Fruit fly (Drosophila melanogaster) whole organism, wandering third instar larva: ENCODE results near the gene FASN3.

ENCODE experiments used
- Abd-B ChIP-seq: fragments of >200 bp; optimal IDR thresholded peaks from 2 replicates; lab custom pipeline; 2017; ENCODE audit warnings: missing biosample characterization, missing genetic modification characterization
- CG32264 ChIP-seq: fragments of 200-800 bp; sonication (Bioruptor generic); optimal IDR thresholded peaks from 2 replicates; lab custom pipeline; 2016; ENCODE audit warnings: missing biosample characterization, missing genetic modification characterization
- Dfd ChIP-seq: fragments of >200 bp; optimal IDR thresholded peaks from 2 replicates; lab custom pipeline; 2017; ENCODE audit warnings: missing biosample characterization, missing genetic modification characterization
- Dif ChIP-seq: fragments of 200-275, 200-300 bp; sonication (Bioruptor generic); optimal IDR thresholded peaks from 2 replicates; lab custom pipeline; 2018; ENCODE audit warnings: missing biosample characterization, missing genetic modification characterization; ENCODE audit not compliant: partially characterized antibody
- GATAd ChIP-seq: sonication (Bioruptor generic); optimal IDR thresholded peaks from 2 replicates; lab custom pipeline; 2016; ENCODE audit warnings: missing biosample characterization, missing genetic modification characterization
- HLH106 ChIP-seq: fragments of 200-800 bp; optimal IDR thresholded peaks from 3 replicates; lab custom pipeline; 2019; ENCODE audit warnings: missing biosample characterization, mild to moderate bottlenecking, missing genetic modification characterization, moderate library complexity
- Hnf4 ChIP-seq: fragments of 200-800 bp; sonication (Bioruptor generic); optimal IDR thresholded peaks from 2 replicates; lab custom pipeline; 2016; ENCODE audit warnings: missing biosample characterization, mild to moderate bottlenecking, missing genetic modification characterization
- Hr78 ChIP-seq: fragments of >200 bp; optimal IDR thresholded peaks from 2 replicates; lab custom pipeline; 2017; ENCODE audit warnings: missing biosample characterization, missing genetic modification characterization
- Hr83 ChIP-seq: fragments of 200-300 bp; sonication (Bioruptor generic); optimal IDR thresholded peaks from 2 replicates; lab custom pipeline; 2016; ENCODE audit warnings: missing biosample characterization, mild to moderate bottlenecking, missing genetic modification characterization, moderate library complexity; ENCODE audit not compliant: poor library complexity, severe bottlenecking
- Jra ChIP-seq: sonication (Bioruptor generic); optimal IDR thresholded peaks from 2 replicates; lab custom pipeline; 2016; ENCODE audit warnings: missing biosample characterization, missing genetic modification characterization
- Mio ChIP-seq: sonication (Bioruptor generic); optimal IDR thresholded peaks from 2 replicates; lab custom pipeline; 2016; ENCODE audit warnings: missing biosample characterization, missing genetic modification characterization
- Myc ChIP-seq: fragments of >200 bp; optimal IDR thresholded peaks from 2 replicates; lab custom pipeline; 2017
- OdsH ChIP-seq: fragments of 200-800 bp; sonication (Bioruptor generic); optimal IDR thresholded peaks from 2 replicates; lab custom pipeline; 2016; ENCODE audit warnings: missing biosample characterization, mild to moderate bottlenecking, missing genetic modification characterization
- Rel ChIP-seq, 2 experiments: fragments of 200-800 bp; sonication (Bioruptor generic) in 1 of 2; optimal IDR thresholded peaks; 2 replicates in 1 of 2; 3 replicates in 1 of 2; lab custom pipeline; 2016 to 2019; ENCODE audit warnings: mild to moderate bottlenecking in 2 of 2, missing biosample characterization in 2 of 2, missing genetic modification characterization in 2 of 2, moderate library complexity in 1 of 2
- Vsx2 ChIP-seq: fragments of 200-300, 225-300 bp; sonication (Bioruptor generic); optimal IDR thresholded peaks from 2 replicates; lab custom pipeline; 2018; ENCODE audit warnings: missing biosample characterization, missing genetic modification characterization; ENCODE audit not compliant: partially characterized antibody
- br ChIP-seq: fragments of 200-800 bp; sonication (Bioruptor generic); optimal IDR thresholded peaks from 2 replicates; lab custom pipeline; 2016; ENCODE audit warnings: missing biosample characterization, missing genetic modification characterization
- brk ChIP-seq: fragments of 200-800 bp; sonication (Bioruptor generic); optimal IDR thresholded peaks from 2 replicates; lab custom pipeline; 2016; ENCODE audit warnings: missing biosample characterization, mild to moderate bottlenecking, missing genetic modification characterization
- dmrt93B ChIP-seq: fragments of 200-800 bp; sonication (Bioruptor generic); optimal IDR thresholded peaks from 2 replicates; lab custom pipeline; 2018; ENCODE audit warnings: missing biosample characterization, mild to moderate bottlenecking, missing genetic modification characterization
- dsf ChIP-seq: sonication (Bioruptor generic); optimal IDR thresholded peaks from 2 replicates; lab custom pipeline; 2016; ENCODE audit warnings: missing biosample characterization, missing genetic modification characterization, borderline replicate concordance
- ey ChIP-seq: fragments of 200-800 bp; sonication (Bioruptor generic); optimal IDR thresholded peaks from 2 replicates; lab custom pipeline; 2016; ENCODE audit warnings: missing biosample characterization, missing genetic modification characterization
- foxo ChIP-seq, 2 experiments: fragments of 200-800 bp; sonication (Bioruptor generic); optimal IDR thresholded peaks; 2 replicates in 1 of 2; 3 replicates in 1 of 2; lab custom pipeline; 2016 to 2017; ENCODE audit warnings: missing biosample characterization in 2 of 2, missing genetic modification characterization in 2 of 2
- fru ChIP-seq: fragments of 200-800 bp; sonication (Bioruptor generic); optimal IDR thresholded peaks from 3 replicates; lab custom pipeline; 2016; ENCODE audit warnings: missing biosample characterization, mild to moderate bottlenecking, missing genetic modification characterization
- h ChIP-seq: fragments of 200-800 bp; sonication (Bioruptor generic); optimal IDR thresholded peaks from 3 replicates; lab custom pipeline; 2016; ENCODE audit warnings: missing biosample characterization, mild to moderate bottlenecking, missing genetic modification characterization
- jim ChIP-seq: fragments of 175-275, 200-325 bp; sonication (Bioruptor generic); optimal IDR thresholded peaks from 2 replicates; lab custom pipeline; 2016; ENCODE audit warnings: missing biosample characterization, mild to moderate bottlenecking, missing genetic modification characterization
- lola ChIP-seq: fragments of >200 bp; optimal IDR thresholded peaks from 2 replicates; lab custom pipeline; 2017; ENCODE audit warnings: missing biosample characterization, missing genetic modification characterization
- pan ChIP-seq: fragments of >200 bp; optimal IDR thresholded peaks from 2 replicates; lab custom pipeline; 2017
- psq ChIP-seq: fragments of 200-800 bp; sonication (Bioruptor generic); optimal IDR thresholded peaks from 3 replicates; lab custom pipeline; 2017; ENCODE audit warnings: missing biosample characterization, mild to moderate bottlenecking, missing genetic modification characterization, moderate library complexity
- sage ChIP-seq: fragments of 200-800 bp; sonication (Bioruptor generic); optimal IDR thresholded peaks from 2 replicates; lab custom pipeline; 2016; ENCODE audit warnings: missing biosample characterization, mild to moderate bottlenecking, missing genetic modification characterization
- sv ChIP-seq: fragments of 200-800 bp; sonication (Bioruptor generic); optimal IDR thresholded peaks from 3 replicates; lab custom pipeline; 2016; ENCODE audit warnings: missing biosample characterization, missing genetic modification characterization
- woc ChIP-seq: sonication (Bioruptor generic); optimal IDR thresholded peaks from 2 replicates; lab custom pipeline; 2016; ENCODE audit warnings: missing biosample characterization, mild to moderate bottlenecking, missing genetic modification characterization

Gene FASN3

DNA sequence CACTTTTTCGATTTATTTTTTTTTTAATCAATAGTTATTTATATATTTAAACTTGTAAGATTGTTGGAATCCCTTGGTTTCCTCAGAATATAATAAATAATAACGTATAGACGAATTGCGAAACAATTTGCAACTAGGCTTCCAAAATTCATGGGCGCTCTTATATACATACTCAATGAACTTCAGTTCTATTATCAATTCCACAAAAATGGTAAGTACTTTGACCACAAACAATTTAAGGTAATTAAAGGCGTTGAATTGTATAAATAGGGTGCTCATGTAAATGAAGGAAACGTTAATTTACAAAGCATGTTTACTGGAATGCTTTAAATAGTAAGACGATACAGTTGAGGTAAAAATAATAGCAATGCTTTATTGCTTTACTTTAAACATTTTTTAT, at the start of gene FASN3:
TSS of gene FASN3 (minus strand) at position 101 of the 400 bp plus-strand sequence.
- TF ChIP-seq Vsx2 (GFP tag; lab: Kevin White, UChicago) = no peak
- TF ChIP-seq CG32264 = no peak
- no peak for TF ChIP-seq Dif (GFP tag; lab: Kevin White, UChicago)
- no peak for TF ChIP-seq GATAd (GFP tag; lab: Kevin White, UChicago)
- TF ChIP-seq Mio (GFP tag; lab: Kevin White, UChicago) = no peak
- no peak for TF ChIP-seq Hr78 (GFP tag; lab: Kevin White, UChicago)
- TF ChIP-seq Dfd = no peak
- TF ChIP-seq h (GFP tag; lab: Kevin White, UChicago) = no peak
- TF ChIP-seq Hnf4 (GFP tag; lab: Kevin White, UChicago) = no peak
- no peak for TF ChIP-seq sage (GFP tag; lab: Kevin White, UChicago)
- no peak for TF ChIP-seq foxo (GFP tag; optimal IDR thresholded peaks at IDR 0.05; lab: Kevin White, UChicago)
- no peak for TF ChIP-seq OdsH (GFP tag; lab: Kevin White, UChicago)
- no peak for TF ChIP-seq Myc (lab: Kevin White, UChicago)
- TF ChIP-seq br = no peak
- TF ChIP-seq, all 38 proteins: peak for 0

DNA sequence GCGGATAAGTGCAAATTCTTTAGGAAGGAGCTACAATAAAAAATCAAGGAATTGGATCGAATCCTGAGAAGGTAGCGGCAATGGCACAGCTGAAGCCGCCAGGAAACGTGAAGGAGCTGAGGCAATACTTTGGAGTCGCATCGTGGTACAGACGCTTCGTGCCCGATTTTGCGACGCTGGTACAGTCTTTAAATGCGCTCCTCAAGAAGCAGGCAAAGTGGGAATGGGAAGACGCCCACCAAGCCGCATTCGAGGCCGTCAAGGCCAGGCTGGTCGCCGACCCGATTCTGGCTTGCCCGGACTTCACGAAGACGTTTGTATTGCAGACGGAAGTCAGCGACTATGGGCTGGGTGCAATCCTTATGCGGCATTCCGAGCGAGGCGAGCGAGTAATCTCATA, 32.8 kb upstream of the FASN3 start:
- no peak for TF ChIP-seq woc
- no peak for TF ChIP-seq lola (GFP tag; lab: Kevin White, UChicago)
- no peak for TF ChIP-seq jim (GFP tag; lab: Kevin White, UChicago)
- no peak for TF ChIP-seq HLH106 (tag; lab: Kevin White, UChicago)
- no peak for TF ChIP-seq Jra (GFP tag; lab: Kevin White, UChicago)
- TF ChIP-seq Hr83 (GFP tag; lab: Kevin White, UChicago) = no peak
- TF ChIP-seq Dfd = no peak
- no peak for TF ChIP-seq Mio (GFP tag; lab: Kevin White, UChicago)
- TF ChIP-seq pan (lab: Kevin White, UChicago) = no peak
- no peak for TF ChIP-seq fru (GFP tag; lab: Kevin White, UChicago)
- no peak for TF ChIP-seq brk (GFP tag; lab: Kevin White, UChicago)
- TF ChIP-seq br = no peak
- TF ChIP-seq Abd-B = no peak
- TF ChIP-seq Rel (GFP tag; optimal IDR thresholded peaks at IDR 0.05; lab: Kevin White, UChicago) = no peak
- TF ChIP-seq Rel (tag; optimal IDR thresholded peaks at IDR 0.05; lab: Kevin White, UChicago) = no peak
- no peak for TF ChIP-seq Hr78 (GFP tag; lab: Kevin White, UChicago)
- no peak for TF ChIP-seq sage (GFP tag; lab: Kevin White, UChicago)
- no peak for TF ChIP-seq h (GFP tag; lab: Kevin White, UChicago)
- TF ChIP-seq Myc (lab: Kevin White, UChicago) = no peak
- no peak for TF ChIP-seq psq (GFP tag; lab: Kevin White, UChicago)
- TF ChIP-seq dmrt93B = no peak

DNA sequence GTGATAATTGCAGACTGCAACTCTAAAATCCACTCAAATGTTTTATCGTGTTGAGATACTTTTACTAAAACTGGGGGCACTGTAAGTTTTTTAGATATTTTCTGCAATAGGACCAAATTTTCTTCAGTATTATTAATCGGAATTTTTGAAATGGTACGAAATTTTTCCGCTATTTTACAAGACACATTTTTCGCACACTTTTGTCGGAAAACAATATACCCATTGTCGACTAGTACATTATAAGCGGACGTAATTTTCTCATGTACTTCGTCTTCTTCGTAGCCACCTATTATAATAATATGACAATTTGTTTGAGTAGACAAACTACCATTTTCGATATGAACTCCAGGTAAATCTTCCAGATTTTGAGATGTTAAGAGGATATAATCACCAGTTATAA, 5.9 kb downstream of the FASN3 start:
- TF ChIP-seq Myc (lab: Kevin White, UChicago) (no peak), dmrt93B (no peak), h (GFP tag; lab: Kevin White, UChicago) (no peak), fru (GFP tag; lab: Kevin White, UChicago) (no peak), OdsH (GFP tag; lab: Kevin White, UChicago) (no peak), sv (GFP tag; lab: Kevin White, UChicago) (no peak), dsf (GFP tag; lab: Kevin White, UChicago) (no peak), Mio (GFP tag; lab: Kevin White, UChicago) (no peak), ey (no peak), Abd-B (no peak)
